Worm (Caenorhabditis elegans) whole organism, midembryonic: Measurements from ENCODE around the gene frpr-8.

Source experiments
- flt-1 ChIP-seq: fragments of 200-800 bp; sonication (Bioruptor generic); IDR thresholded peaks from 2 replicates; pipeline ENCODE4 v1.3.6; 2022; ENCODE audit warnings: missing genetic modification characterization, missing compliant biosample characterization
- tab-1 ChIP-seq: fragments of 200-800 bp; sonication (Bioruptor generic); IDR thresholded peaks from 2 replicates; pipeline ENCODE4 v1.3.6; 2022; ENCODE audit warnings: missing genetic modification characterization, missing compliant biosample characterization
- ztf-29 ChIP-seq: fragments of 200-800 bp; sonication (Bioruptor generic); IDR thresholded peaks from 2 replicates; pipeline ENCODE4 v1.3.6; 2022; ENCODE audit warnings: missing genetic modification reagents, missing genetic modification characterization, missing compliant biosample characterization

- TF ChIP-seq flt-1 (GFP tag; lab: Robert Waterston, UW) = no peak
- no peak for TF ChIP-seq ztf-29 (GFP tag; lab: Robert Waterston, UW)
- TF ChIP-seq tab-1 (GFP tag; lab: Robert Waterston, UW) = no peak
These were observed 22.3 kb downstream of the frpr-8 start for ce11 chrX:8719888-8720287.
